Worm (Caenorhabditis elegans): ENCODE data around the gene orc-1.

The orc-1 gene

DNA sequence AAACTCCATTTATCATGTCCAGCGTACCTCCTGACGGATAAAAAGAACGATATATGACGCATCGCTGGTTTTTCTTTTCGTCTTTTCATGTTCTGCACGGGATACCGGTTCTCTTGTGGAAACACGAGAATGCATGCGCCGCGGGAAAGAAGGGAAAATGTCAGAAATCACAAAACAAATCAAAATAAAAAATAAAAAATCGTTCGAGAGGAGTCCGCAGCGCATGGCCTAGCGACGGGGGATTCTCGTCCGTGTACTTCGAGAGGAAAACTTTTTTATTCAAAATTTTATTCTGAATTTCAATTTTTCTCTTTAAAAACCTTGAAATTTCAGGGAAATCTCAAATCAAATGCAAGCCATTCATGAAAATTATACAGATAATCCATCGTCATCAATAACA lies 21.7 kb upstream of the orc-1 start, which contains the start of the genes lron-10 and hpr-9 (continued):
- peak; percentile 68 for TF ChIP-seq nhr-28 (tag; optimal IDR thresholded peaks at IDR 0.05)
- peak; percentile 3 for TF ChIP-seq ama-1 (optimal IDR thresholded peaks at IDR 0.05)
- no peak for TF ChIP-seq R02D3.7 (tag; optimal IDR thresholded peaks at IDR 0.05)
- TF ChIP-seq mdl-1 (tag; optimal IDR thresholded peaks at IDR 0.05): peak; percentile 51 to 85
- TF ChIP-seq unc-62 (GFP tag; optimal IDR thresholded peaks at IDR 0.05 in 1 of 2): peak in 1 of 2 experiments; percentile 97
- peak; percentile 26 for TF ChIP-seq unc-62 (tag; optimal IDR thresholded peaks at IDR 0.05)
- TF ChIP-seq hlh-30 (tag; optimal IDR thresholded peaks at IDR 0.05; ENCODE audit: insufficient read depth): peak; percentile 92
- TF ChIP-seq T26A8.4 (GFP tag; IDR thresholded peaks at IDR 0.05): peak; percentile 71
- TF ChIP-seq zip-2 (tag; optimal IDR thresholded peaks at IDR 0.05): peak; percentile 32
- no peak for TF ChIP-seq egl-43 (GFP tag; IDR thresholded peaks at IDR 0.05)
- TF ChIP-seq sdz-12 (GFP tag; optimal IDR thresholded peaks at IDR 0.05): peak; percentile 29
- TF ChIP-seq snpc-4 (tag; optimal IDR thresholded peaks at IDR 0.05): no peak
- peak; percentile 34 for TF ChIP-seq T20F7.1 (GFP tag; optimal IDR thresholded peaks at IDR 0.05)
- no peak for TF ChIP-seq ceh-82 (tag; optimal IDR thresholded peaks at IDR 0.05)
- TF ChIP-seq zfp-3 (GFP tag; conservative IDR thresholded peaks at IDR 0.05): 0 out of 2 replicates have a peak, but pooled peaks have one; percentile 43
- TF ChIP-seq F26F4.8 (GFP tag; conservative IDR thresholded peaks at IDR 0.05): no peak
- no peak for TF ChIP-seq F44E2.7 (GFP tag; IDR thresholded peaks at IDR 0.05)
- no peak for TF ChIP-seq tag-97 (GFP tag; IDR thresholded peaks at IDR 0.05)
- TF ChIP-seq mep-1 (tag; optimal IDR thresholded peaks at IDR 0.05): peak; percentile 75
- TF ChIP-seq jun-1 (tag; optimal IDR thresholded peaks at IDR 0.05): no peak
- TF ChIP-seq ceh-28 (tag; optimal IDR thresholded peaks at IDR 0.05): no peak
- TF ChIP-seq pqm-1 (tag; optimal IDR thresholded peaks at IDR 0.05): no peak
- TF ChIP-seq nhr-77 (tag; optimal IDR thresholded peaks at IDR 0.05): peak; percentile 23
- no peak for TF ChIP-seq snpc-1.2 (GFP tag; IDR thresholded peaks at IDR 0.05)
- TF ChIP-seq lin-38 (GFP tag; IDR thresholded peaks at IDR 0.05): peak; percentile 76
- 0 out of 2 replicates have a peak, but pooled peaks have one; percentile 30 for TF ChIP-seq php-3 (GFP tag; IDR thresholded peaks at IDR 0.05)
- peak in 1 of 2 experiments; percentile 90 for TF ChIP-seq lsy-2 (tag; optimal IDR thresholded peaks at IDR 0.05)
- no peak for TF ChIP-seq Y105C5A.15 (GFP tag; IDR thresholded peaks at IDR 0.05)
- TF ChIP-seq lin-13 (GFP tag; optimal IDR thresholded peaks at IDR 0.05): no peak
- TF ChIP-seq ces-1 (GFP tag; optimal IDR thresholded peaks at IDR 0.05): no peak
- no peak for TF ChIP-seq lin-15B (tag; optimal IDR thresholded peaks at IDR 0.05)
- peak; percentile 2 for TF ChIP-seq nhr-111 (GFP tag; optimal IDR thresholded peaks at IDR 0.05)
- no peak for TF ChIP-seq lir-3 (tag; optimal IDR thresholded peaks at IDR 0.05)
- peak; percentile 77 for TF ChIP-seq dpl-1 (GFP tag; optimal IDR thresholded peaks at IDR 0.05)
- peak; percentile 62 for TF ChIP-seq mxl-3 (GFP tag; optimal IDR thresholded peaks at IDR 0.05)
- no peak for TF ChIP-seq zfp-2 (tag; optimal IDR thresholded peaks at IDR 0.05)
- no peak for TF ChIP-seq spr-3 (GFP tag; optimal IDR thresholded peaks at IDR 0.05)
- peak; percentile 60; the same call in 1 of the 2 replicates for TF ChIP-seq pha-4 (GFP tag; IDR thresholded peaks at IDR 0.05)
- TF ChIP-seq pha-4 (tag; optimal IDR thresholded peaks at IDR 0.05): no peak
- TF ChIP-seq gei-8 (GFP tag; optimal IDR thresholded peaks at IDR 0.05): no peak
- peak; percentile 74 for TF ChIP-seq ceh-20 (GFP tag; IDR thresholded peaks at IDR 0.05)
- TF ChIP-seq arid-1 (GFP tag; conservative IDR thresholded peaks at IDR 0.05): 0 out of 2 replicates have a peak, but pooled peaks have one; percentile 34
- TF ChIP-seq nhr-102 (tag; optimal IDR thresholded peaks at IDR 0.05): peak; percentile 83
- no peak for TF ChIP-seq skn-1 (tag; optimal IDR thresholded peaks at IDR 0.05)
- TF ChIP-seq dve-1 (tag; optimal IDR thresholded peaks at IDR 0.05; ENCODE audit: insufficient read depth): peak; percentile 78
- peak; percentile 93 for TF ChIP-seq unc-130 (GFP tag; optimal IDR thresholded peaks at IDR 0.05)
- TF ChIP-seq dmd-9 (GFP tag; IDR thresholded peaks at IDR 0.05): peak; percentile 91
- TF ChIP-seq ceh-32 (tag; optimal IDR thresholded peaks at IDR 0.05; ENCODE audit: poor library complexity): no peak
- no peak for TF ChIP-seq nhr-237 (tag; optimal IDR thresholded peaks at IDR 0.05)
- TF ChIP-seq ceh-44 (GFP tag; IDR thresholded peaks at IDR 0.05): peak; percentile 25; the same call in 1 of the 2 replicates
- TF ChIP-seq vab-7 (GFP tag; IDR thresholded peaks at IDR 0.05): no peak
- TF ChIP-seq daf-12 (tag; optimal IDR thresholded peaks at IDR 0.05): no peak
